Fruit fly (Drosophila melanogaster) whole organism: ENCODE measurements around the gene CG42467.

Source experiments
- EcR ChIP-seq, 2 experiments: fragments of >200 bp; optimal IDR thresholded peaks; 2 replicates each; lab custom pipeline; 2017; ENCODE audit warnings: missing biosample characterization in 2 of 2, missing genetic modification characterization in 2 of 2, missing genetic modification reagents in 2 of 2
- pan ChIP-seq: fragments of >200 bp; optimal IDR thresholded peaks from 2 replicates; lab custom pipeline; 2017
- psq ChIP-seq: fragments of >200 bp; optimal IDR thresholded peaks from 2 replicates; lab custom pipeline; 2017

- TF ChIP-seq pan (lab: Kevin White, UChicago): no peak
- no peak for TF ChIP-seq psq (lab: Kevin White, UChicago)
- TF ChIP-seq EcR (GFP tag; optimal IDR thresholded peaks at IDR 0.05; lab: Kevin White, UChicago): no peak
These were observed 12.6 kb downstream of the CG42467 start for dm6 chr2L:3713545-3714156.
